Fruit fly (Drosophila melanogaster) S2 (cell line): ENCODE measurements around the gene CG33669.

Experiments used
- CG8478 ChIP-seq: fragments of >200 bp; optimal IDR thresholded peaks from 2 replicates; lab custom pipeline; 2018
- CTCF ChIP-seq, 2 experiments: fragments of >200 bp; optimal IDR thresholded peaks; 2 replicates each; lab custom pipeline; 2018

The CG33669 gene

DNA sequence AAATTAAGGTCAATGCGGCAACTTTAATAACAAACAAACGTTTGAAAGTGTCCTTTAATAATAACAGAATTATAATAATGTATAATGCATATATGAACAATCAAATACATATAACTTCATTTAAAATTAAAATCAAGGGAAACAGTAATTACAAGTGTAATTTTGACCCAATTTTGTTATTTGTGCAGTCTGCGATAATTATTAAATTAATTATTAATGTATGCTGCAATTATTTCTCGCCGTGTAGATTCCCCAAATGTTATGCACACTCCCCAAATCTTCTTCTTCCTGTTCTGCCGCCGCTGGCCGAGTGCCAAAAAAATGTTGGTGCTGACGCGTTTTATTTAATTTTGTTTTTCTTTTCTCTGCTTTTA, 46.3 kb downstream of the CG33669 start:
- TF ChIP-seq CG8478 (lab: Kevin White, UChicago) (no peak), CTCF (optimal IDR thresholded peaks at IDR 0.05; lab: Kevin White, UChicago) (no peak)

DNA sequence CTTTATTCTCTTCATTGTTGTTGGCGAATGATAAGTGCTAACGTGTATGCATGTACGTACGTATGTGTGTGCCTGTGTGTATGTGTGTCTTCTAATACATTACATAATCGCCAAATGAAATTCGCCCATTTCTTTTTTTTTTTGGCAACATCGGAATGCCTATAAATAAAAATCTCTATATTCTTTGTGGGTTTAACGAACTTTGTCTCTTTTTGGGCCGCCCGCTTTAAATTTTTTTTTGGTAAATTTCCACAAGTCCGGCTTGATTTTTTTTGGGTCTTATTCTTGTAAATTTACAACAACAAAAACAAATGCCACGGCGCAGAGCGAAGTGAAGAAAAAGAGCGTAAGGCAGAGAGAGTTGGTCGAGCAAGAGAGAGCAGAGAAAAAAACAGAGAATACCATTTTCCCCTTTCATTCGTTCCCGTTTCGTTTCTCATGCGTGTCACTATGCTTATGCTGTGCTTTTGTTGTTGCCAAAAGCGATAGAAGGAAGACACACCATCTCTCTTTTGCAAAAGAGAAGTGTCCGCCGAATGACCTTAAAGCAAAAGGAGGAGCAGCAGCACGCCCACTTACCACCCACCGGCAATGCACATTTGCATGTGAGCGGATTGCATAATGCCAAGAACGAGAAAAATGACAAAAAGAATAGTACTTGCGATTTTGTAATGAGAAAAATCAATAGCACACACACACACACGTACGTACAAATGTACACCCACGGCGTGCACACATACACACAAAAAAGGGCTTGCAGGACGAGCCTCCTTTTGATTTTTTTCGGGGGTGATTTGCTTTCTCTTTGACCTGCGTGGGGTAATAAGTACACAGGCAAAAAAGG, 46.9 kb downstream of the CG33669 start:
- TF ChIP-seq CTCF (optimal IDR thresholded peaks at IDR 0.05; lab: Kevin White, UChicago) (no peak), CG8478 (lab: Kevin White, UChicago) (no peak)

DNA sequence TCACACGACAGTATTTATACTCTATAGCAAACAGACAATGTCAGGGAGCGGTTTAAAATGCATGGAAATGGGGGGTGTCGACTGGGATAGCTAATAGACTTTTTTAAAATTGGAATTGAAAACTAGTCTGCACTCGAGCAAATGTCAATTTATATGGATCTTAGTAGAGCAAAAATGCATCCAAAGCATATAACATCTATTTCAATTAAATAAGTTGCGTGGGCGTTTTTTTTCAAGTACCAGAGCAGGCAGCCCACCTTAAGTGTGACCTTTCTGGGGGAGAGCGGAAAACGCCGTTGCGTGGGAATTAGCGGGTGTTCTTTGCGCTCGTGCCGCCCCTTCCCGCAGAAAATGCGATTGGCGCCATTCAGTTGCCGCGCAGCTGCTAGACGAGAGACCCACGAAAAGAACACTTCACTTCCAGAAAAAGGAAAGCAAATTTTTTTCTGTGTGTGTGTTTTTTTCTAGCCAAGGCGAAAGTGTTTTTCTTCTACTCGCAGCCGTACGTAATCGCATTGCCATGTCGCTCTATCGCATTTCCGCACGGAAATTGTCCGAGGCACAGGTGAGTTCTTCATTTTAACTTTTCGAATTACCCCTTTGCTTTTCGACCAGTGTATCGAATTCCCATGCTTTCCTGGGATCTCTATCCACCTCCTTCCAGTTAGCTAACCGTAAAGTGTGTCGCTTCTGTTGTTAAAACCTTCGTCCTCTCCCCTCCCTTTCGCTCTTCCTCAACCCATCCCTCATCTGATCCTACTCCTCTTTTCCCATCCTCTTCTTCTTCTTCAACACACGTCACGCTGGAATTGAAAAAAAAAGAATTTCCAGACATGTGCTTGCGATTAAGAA, 47.8 kb downstream of the CG33669 start:
- TF ChIP-seq CG8478 (lab: Kevin White, UChicago) = no peak
- TF ChIP-seq CTCF (optimal IDR thresholded peaks at IDR 0.05; lab: Kevin White, UChicago) = no peak

DNA sequence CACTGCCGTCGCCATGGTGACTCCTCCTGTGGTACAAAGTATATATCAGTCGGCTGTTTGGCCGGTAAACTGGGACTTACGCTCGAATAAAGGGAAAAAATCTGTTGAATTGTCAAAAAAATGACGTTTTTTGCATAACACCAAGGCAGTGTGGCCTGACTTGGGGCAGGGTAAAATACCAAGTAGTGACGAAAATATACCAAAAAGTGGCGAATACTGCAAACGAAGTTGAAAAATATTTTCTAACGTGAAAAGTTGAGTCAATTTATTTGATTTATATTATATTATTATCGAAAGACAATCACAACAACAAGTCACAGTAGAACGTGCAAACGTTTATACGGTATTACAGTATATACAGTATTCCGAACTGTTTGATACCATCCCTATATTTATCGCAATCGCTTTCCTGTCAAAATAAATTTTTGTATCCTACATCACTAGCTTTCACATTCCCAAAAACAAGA, 49.7 kb downstream of the CG33669 start, which contains the start of the genes ND-B16.6 and kdn:
Gene ND-B16.6 (minus strand): TSS at position 189 of the 467 bp plus-strand sequence.
Gene kdn (plus strand): TSS at position 417 of the 467 bp plus-strand sequence.
- TF ChIP-seq CG8478 (lab: Kevin White, UChicago) (no peak), CTCF (optimal IDR thresholded peaks at IDR 0.05; lab: Kevin White, UChicago) (no peak)
